Fruit fly (Drosophila melanogaster): ENCODE measurements around the gene REG.

Gene REG

DNA sequence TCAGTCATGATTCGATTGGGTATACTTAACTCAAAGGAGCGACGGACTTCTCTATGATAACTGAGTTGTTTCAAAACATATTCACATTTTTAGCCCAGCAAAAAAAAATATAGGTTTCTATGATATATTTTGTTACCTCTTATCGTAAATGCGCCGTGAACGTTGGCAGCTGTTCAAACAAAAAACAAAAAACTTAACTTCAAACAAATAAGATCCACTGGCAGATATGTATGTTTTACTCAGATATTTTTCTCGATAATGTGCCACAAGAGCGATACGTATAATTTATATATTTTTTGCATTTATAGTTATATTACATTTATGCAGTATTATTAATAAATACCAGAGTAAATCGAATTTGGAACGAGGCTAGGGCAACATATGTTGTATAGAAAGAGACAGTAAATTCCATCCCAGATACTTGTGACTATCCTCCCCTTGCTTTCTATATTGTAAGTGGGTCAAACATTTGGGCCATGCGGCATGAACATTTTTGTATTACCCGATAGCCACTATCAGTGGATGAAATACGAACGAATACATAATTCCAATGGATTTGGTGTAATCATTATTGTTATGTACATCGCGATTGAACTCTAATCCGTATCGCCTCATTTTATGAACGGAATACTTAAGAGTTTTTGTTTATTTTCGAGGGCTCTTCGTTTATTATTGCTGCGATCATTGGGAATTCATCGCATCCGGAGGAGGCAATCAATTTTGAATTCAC is 24.6 kb downstream of the REG start, which contains the start of gene CG32639:
Gene CG32639, minus strand, starts transcription at position 51 of the 730 bp plus-strand sequence.
- TF ChIP-seq tj (GFP tag; optimal IDR thresholded peaks at IDR 0.05) (no peak), CG14711 (tag; optimal IDR thresholded peaks at IDR 0.05) (no peak), CG5204 (GFP tag; optimal IDR thresholded peaks at IDR 0.05) (no peak), ovo (GFP tag; optimal IDR thresholded peaks at IDR 0.05) (no peak), cic (GFP tag; optimal IDR thresholded peaks at IDR 0.05) (no peak), CG33017 (tag; optimal IDR thresholded peaks at IDR 0.05) (no peak), toe (GFP tag; optimal IDR thresholded peaks at IDR 0.05) (no peak), CG7101 (tag; optimal IDR thresholded peaks at IDR 0.05) (no peak), CG7045 (GFP tag; optimal IDR thresholded peaks at IDR 0.05) (no peak), Clk (GFP tag; optimal IDR thresholded peaks at IDR 0.05) (no peak)

DNA sequence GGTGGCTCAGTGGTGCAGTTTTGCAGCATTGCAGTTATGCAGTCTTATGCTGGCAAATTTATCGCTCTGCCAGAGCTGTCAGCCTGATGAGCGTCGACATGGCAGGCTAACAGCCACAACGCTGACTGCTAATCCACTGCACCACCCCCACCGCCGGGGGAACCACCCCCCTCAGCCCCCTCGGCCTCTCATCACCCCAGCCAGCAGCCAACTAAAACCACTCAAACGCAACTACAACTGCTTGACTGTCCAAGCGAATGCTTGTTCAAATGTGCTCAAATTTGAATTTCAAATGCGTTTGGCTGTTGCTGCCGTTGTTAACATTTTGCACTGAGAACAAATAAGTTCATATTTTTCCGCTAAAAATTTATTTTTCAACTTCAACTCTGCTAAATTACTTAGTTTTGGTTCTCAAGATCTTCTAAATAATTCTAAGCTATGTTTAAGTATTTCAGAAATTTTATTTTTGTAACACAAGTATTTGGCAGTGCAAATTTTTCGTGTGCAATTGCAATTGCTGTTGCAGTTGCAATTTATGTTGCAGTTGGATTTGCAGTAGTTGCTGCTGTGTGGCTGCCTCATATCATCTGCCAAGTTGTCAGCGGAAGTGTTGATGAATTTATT is 26.3 kb downstream of the REG start:
- TF ChIP-seq CG12768 (GFP tag; optimal IDR thresholded peaks at IDR 0.05) (no peak), pad (GFP tag; optimal IDR thresholded peaks at IDR 0.05) (no peak), bab1 (GFP tag; optimal IDR thresholded peaks at IDR 0.05) (no peak), Mnt (GFP tag; optimal IDR thresholded peaks at IDR 0.05) (no peak), cic (GFP tag; optimal IDR thresholded peaks at IDR 0.05) (no peak), CG7045 (GFP tag; optimal IDR thresholded peaks at IDR 0.05) (peak; percentile 22), CG11617 (GFP tag; optimal IDR thresholded peaks at IDR 0.05) (no peak), CG14711 (tag; optimal IDR thresholded peaks at IDR 0.05) (peak; percentile 13), kay (GFP tag; ENCODE audit: borderline replicate concordance) (no peak), CG7101 (tag; optimal IDR thresholded peaks at IDR 0.05) (peak; percentile 13), toe (GFP tag; optimal IDR thresholded peaks at IDR 0.05) (no peak), CG33017 (tag; optimal IDR thresholded peaks at IDR 0.05) (peak; percentile 5), Clk (GFP tag; optimal IDR thresholded peaks at IDR 0.05) (no peak), tj (GFP tag; optimal IDR thresholded peaks at IDR 0.05) (peak; percentile 78), CG5204 (GFP tag; optimal IDR thresholded peaks at IDR 0.05) (no peak), CG1620 (GFP tag; optimal IDR thresholded peaks at IDR 0.05) (no peak), Crg-1 (GFP tag; optimal IDR thresholded peaks at IDR 0.05) (no peak), Hr96 (GFP tag; optimal IDR thresholded peaks at IDR 0.05) (no peak), ovo (GFP tag; optimal IDR thresholded peaks at IDR 0.05) (no peak), cnc (optimal IDR thresholded peaks at IDR 0.05) (no peak)

DNA sequence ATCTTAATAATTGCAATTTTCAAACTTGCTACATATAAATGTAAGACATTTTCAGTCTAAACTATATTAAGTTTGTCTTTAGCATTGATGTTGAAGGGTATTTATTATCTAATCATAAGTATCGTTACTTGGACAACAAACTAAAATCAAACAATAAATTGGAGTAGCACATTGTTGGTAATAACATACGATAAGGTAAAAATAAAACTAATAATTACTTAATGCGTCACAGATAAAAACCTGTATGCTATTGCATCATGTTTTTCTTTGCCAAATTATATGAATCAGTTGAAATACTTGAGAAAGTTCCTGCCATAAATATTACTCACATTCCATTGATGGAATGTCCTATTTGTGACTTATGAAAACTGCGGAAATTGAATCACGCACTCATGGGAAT is 28.7 kb downstream of the REG start:
- TF ChIP-seq ovo (GFP tag; optimal IDR thresholded peaks at IDR 0.05) (no peak), toe (GFP tag; optimal IDR thresholded peaks at IDR 0.05) (no peak), cnc (optimal IDR thresholded peaks at IDR 0.05) (no peak), CG7045 (GFP tag; optimal IDR thresholded peaks at IDR 0.05) (no peak), CG7101 (tag; optimal IDR thresholded peaks at IDR 0.05) (no peak), CG33017 (tag; optimal IDR thresholded peaks at IDR 0.05) (no peak), pad (GFP tag; optimal IDR thresholded peaks at IDR 0.05) (no peak), CG12768 (GFP tag; optimal IDR thresholded peaks at IDR 0.05) (no peak), CG5204 (GFP tag; optimal IDR thresholded peaks at IDR 0.05) (no peak), bab1 (GFP tag; optimal IDR thresholded peaks at IDR 0.05) (no peak), CG14711 (tag; optimal IDR thresholded peaks at IDR 0.05) (no peak), cic (GFP tag; optimal IDR thresholded peaks at IDR 0.05) (no peak)

DNA sequence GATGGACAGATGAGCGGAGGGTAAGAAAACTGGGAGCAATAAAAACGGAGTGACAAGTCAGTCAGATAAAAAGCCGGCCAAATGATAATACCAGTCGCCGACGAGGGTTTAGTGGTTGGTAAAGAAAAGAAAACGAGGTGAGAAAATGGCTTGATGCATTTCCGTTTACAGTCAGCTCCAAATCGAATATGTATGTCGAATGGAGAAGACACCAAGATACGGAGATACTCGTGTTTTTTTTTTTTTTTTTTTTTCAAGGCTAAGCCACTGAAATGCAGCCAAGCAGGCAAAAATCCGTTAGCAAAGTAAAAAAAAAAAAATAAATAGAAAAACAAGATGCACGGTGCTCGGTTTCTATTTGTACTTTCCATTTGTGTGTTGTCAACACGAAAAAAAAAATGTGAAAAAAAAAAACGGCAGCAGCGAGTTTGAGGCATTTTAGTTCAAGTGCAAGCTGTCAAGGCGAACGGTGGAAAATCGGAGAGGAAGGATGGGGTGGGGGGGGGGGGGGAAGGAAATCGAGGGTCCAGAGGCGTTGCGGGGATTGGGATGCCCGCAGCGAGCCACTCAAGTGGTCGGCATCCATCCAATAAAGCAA is 31.7 kb downstream of the REG start:
- TF ChIP-seq Hr96 (GFP tag; optimal IDR thresholded peaks at IDR 0.05) (no peak), kay (GFP tag; ENCODE audit: borderline replicate concordance) (peak; percentile 78), cic (GFP tag; optimal IDR thresholded peaks at IDR 0.05) (peak; percentile 23), tj (GFP tag; optimal IDR thresholded peaks at IDR 0.05) (peak; percentile 19)

DNA sequence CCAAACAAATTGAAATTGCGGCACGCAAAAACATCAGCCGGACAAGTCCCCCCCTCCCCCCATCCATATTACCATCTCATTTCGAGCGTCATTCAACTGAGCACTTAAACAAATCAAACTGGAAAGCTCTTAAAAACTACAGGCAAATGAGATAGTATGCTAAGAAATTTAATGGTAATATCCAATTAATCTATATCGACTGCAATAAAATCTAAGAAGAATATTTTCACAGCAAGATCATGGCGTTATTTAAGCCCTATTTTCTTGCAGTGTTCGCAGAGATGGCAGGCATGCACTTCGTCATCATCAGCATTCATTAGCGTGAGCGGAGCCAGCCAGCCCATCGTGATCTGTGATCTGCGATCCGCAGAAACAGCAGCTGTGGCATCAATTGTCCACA is 32.3 kb downstream of the REG start:
- TF ChIP-seq ovo (GFP tag; optimal IDR thresholded peaks at IDR 0.05): no peak
- TF ChIP-seq bab1 (GFP tag; optimal IDR thresholded peaks at IDR 0.05): no peak
- TF ChIP-seq CG11617 (GFP tag; optimal IDR thresholded peaks at IDR 0.05): no peak
- TF ChIP-seq toe (GFP tag; optimal IDR thresholded peaks at IDR 0.05): no peak
- no peak for TF ChIP-seq CG14711 (tag; optimal IDR thresholded peaks at IDR 0.05)
- TF ChIP-seq Clk (GFP tag; optimal IDR thresholded peaks at IDR 0.05): no peak

DNA sequence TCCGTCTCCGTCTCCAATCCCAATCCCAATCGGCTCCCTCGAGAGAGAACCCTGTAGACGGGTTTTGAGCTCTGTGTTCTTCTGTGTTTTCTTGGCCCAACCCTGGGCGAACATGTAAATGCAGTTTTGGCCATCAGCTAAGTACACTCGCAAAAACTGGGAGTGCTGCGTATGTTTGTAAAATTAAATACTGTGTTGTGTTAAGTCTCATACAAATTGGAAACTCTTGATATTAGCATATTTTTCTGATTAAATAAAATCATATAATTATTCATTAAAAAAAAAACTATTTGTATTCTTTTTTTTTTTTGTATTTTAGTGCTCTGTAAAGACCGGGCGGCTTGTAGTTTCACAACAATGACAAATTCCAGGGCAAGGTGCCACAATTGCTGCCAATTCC is 33.6 kb downstream of the REG start:
- TF ChIP-seq bab1 (GFP tag; optimal IDR thresholded peaks at IDR 0.05) (no peak), ovo (GFP tag; optimal IDR thresholded peaks at IDR 0.05) (no peak), toe (GFP tag; optimal IDR thresholded peaks at IDR 0.05) (no peak)

DNA sequence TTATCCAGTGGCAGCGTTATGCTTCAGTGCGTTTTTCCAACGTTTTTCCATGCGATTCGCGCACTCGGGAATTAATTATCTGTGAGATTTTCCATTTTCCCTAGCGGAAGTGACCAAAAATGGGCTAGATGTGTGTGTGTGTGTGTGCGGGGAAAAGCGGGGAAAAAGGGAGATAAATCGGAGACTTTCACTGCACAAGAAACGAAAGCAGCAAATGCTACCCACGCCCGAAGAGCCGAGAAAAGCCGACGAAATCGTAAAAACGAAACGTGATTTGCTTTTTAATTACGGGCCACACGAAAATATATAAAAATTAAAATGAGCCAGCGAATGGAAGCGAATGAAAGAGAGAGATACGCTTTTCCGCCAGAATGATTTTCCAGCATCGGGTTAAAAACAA is 35.7 kb downstream of the REG start:
- TF ChIP-seq bab1 (GFP tag; optimal IDR thresholded peaks at IDR 0.05): no peak
- no peak for TF ChIP-seq Mnt (GFP tag; optimal IDR thresholded peaks at IDR 0.05)
- TF ChIP-seq toe (GFP tag; optimal IDR thresholded peaks at IDR 0.05): no peak
- no peak for TF ChIP-seq kay (GFP tag; ENCODE audit: borderline replicate concordance)
- no peak for TF ChIP-seq tj (GFP tag; optimal IDR thresholded peaks at IDR 0.05)
- no peak for TF ChIP-seq Clk (GFP tag; optimal IDR thresholded peaks at IDR 0.05)
- TF ChIP-seq CG7045 (GFP tag; optimal IDR thresholded peaks at IDR 0.05): no peak
- no peak for TF ChIP-seq ovo (GFP tag; optimal IDR thresholded peaks at IDR 0.05)
- TF ChIP-seq Hr96 (GFP tag; optimal IDR thresholded peaks at IDR 0.05): no peak
